Worm (Caenorhabditis elegans): ENCODE results near the gene let-4.

DNA sequence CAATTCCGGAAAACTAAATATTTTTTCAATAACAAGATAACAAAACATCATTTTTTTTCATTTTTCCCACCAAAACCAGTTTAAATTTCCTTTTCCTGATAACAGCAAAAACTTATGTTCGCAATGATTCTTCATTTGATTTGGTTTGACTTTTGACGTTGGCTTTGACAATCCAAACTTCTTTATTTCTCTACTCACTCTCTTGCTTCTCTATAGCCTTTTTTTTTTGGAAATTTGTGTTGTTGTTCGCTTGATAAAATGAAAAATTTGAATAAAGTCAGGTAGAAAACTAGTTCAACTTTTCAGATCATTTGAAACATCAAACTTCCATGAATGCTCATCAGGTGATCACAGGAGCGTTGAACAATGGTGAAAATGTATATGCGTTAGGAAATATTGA, 33.3 kb downstream of the let-4 start, which contains the start of gene rbc-1:
- TF ChIP-seq him-1 (tag; optimal IDR thresholded peaks at IDR 0.05) (no peak), W03F9.2 (tag; optimal IDR thresholded peaks at IDR 0.05) (no peak)

Data from whole organism, L4/young adult.